Fruit fly (Drosophila melanogaster) whole organism, embryonic: ENCODE results near the gene CG42465.

ENCODE experiments used
- Asciz ChIP-seq: fragments of 200-800 bp; sonication (Bioruptor generic); optimal IDR thresholded peaks from 2 replicates; lab custom pipeline; 2017; ENCODE audit warnings: missing biosample characterization, mild to moderate bottlenecking, missing genetic modification characterization, missing genetic modification reagents
- Atf6 ChIP-seq: fragments of 200-800 bp; sonication (Bioruptor generic); IDR thresholded peaks from 2 replicates; pipeline ENCODE4 v1.3.6; 2022; ENCODE audit warnings: missing biosample characterization, missing genetic modification characterization
- CG10209 ChIP-seq: fragments of 200-800 bp; sonication (Bioruptor generic); optimal IDR thresholded peaks from 3 replicates; lab custom pipeline; 2017; ENCODE audit warnings: missing biosample characterization, mild to moderate bottlenecking, missing genetic modification characterization, missing genetic modification reagents
- CG10366 ChIP-seq: fragments of 200-800 bp; sonication (Bioruptor generic); IDR thresholded peaks from 2 replicates; pipeline ENCODE4 v1.3.6; 2022; ENCODE audit warnings: missing biosample characterization, missing genetic modification characterization
- CG11456 ChIP-seq: fragments of 200-800 bp; sonication (Bioruptor generic); IDR thresholded peaks from 3 replicates; pipeline ENCODE4 v1.3.6; 2022; ENCODE audit warnings: missing biosample characterization, missing genetic modification characterization
- CG12071 ChIP-seq: fragments of 200-800 bp; sonication (Bioruptor generic); optimal IDR thresholded peaks from 3 replicates; lab custom pipeline; 2018; ENCODE audit warnings: missing biosample characterization, mild to moderate bottlenecking, missing genetic modification characterization
- CG15514 ChIP-seq: fragments of 200-800 bp; sonication (Bioruptor generic); optimal IDR thresholded peaks from 3 replicates; lab custom pipeline; 2017; ENCODE audit warnings: missing biosample characterization, missing genetic modification characterization, mild to moderate bottlenecking, moderate library complexity, missing genetic modification reagents
- CG2120 ChIP-seq: fragments of 200-800 bp; sonication (Bioruptor generic); optimal IDR thresholded peaks from 3 replicates; lab custom pipeline; 2016; ENCODE audit warnings: missing biosample characterization, missing genetic modification characterization
- CG2202 ChIP-seq: fragments of 200-800 bp; sonication (Bioruptor generic); optimal IDR thresholded peaks from 2 replicates; lab custom pipeline; 2018; ENCODE audit warnings: missing biosample characterization, mild to moderate bottlenecking, missing genetic modification characterization
- CG3847 ChIP-seq: fragments of 200-800 bp; sonication (Bioruptor generic); IDR thresholded peaks from 2 replicates; pipeline ENCODE4 v1.3.6; 2022; ENCODE audit warnings: missing biosample characterization, missing genetic modification characterization
- CG6854 ChIP-seq: fragments of 200-800 bp; sonication (Bioruptor generic); optimal IDR thresholded peaks from 3 replicates; lab custom pipeline; 2017; ENCODE audit warnings: missing biosample characterization, mild to moderate bottlenecking, missing genetic modification characterization
- CG7839 ChIP-seq: fragments of 200-800 bp; sonication (Bioruptor generic); optimal IDR thresholded peaks from 3 replicates; lab custom pipeline; 2018; ENCODE audit warnings: missing biosample characterization, mild to moderate bottlenecking, missing genetic modification characterization, moderate library complexity
- CG8478 ChIP-seq: fragments of >200 bp; optimal IDR thresholded peaks from 2 replicates; lab custom pipeline; 2018
- CrebB ChIP-seq: fragments of 200-800 bp; sonication (Bioruptor generic); optimal IDR thresholded peaks from 3 replicates; lab custom pipeline; 2018; ENCODE audit warnings: missing biosample characterization, mild to moderate bottlenecking, missing genetic modification characterization
- Dbx ChIP-seq: fragments of 200-800 bp; sonication (Bioruptor generic); IDR thresholded peaks from 3 replicates; pipeline ENCODE4 v1.3.6; 2022; ENCODE audit warnings: missing biosample characterization, missing genetic modification characterization
- Eip74EF ChIP-seq, 2 experiments: fragments of 200-800 bp in 1 of 2; fragments of >200 bp in 1 of 2; sonication (Bioruptor generic) in 1 of 2; optimal IDR thresholded peaks; 2 replicates each; lab custom pipeline; 2017 to 2019; ENCODE audit warnings: missing biosample characterization in 2 of 2, missing genetic modification characterization in 2 of 2, mild to moderate bottlenecking in 1 of 2, moderate library complexity in 1 of 2
- Ets65A ChIP-seq: fragments of 200-800 bp; sonication (Bioruptor generic); peaks from one replicate; lab custom pipeline; 2016; ENCODE audit warnings: missing biosample characterization, missing genetic modification characterization
- Ets97D ChIP-seq: fragments of 200-800 bp; sonication (Bioruptor generic); optimal IDR thresholded peaks from 3 replicates; lab custom pipeline; 2016; ENCODE audit warnings: missing biosample characterization, missing genetic modification characterization
- H15 ChIP-seq: fragments of 200-800 bp; sonication (Bioruptor generic); IDR thresholded peaks from 3 replicates; pipeline ENCODE4 v1.3.6; 2022; ENCODE audit warnings: missing biosample characterization, missing genetic modification characterization
- Hmr ChIP-seq: fragments of 200-800 bp; sonication (Bioruptor generic); optimal IDR thresholded peaks from 3 replicates; lab custom pipeline; 2017; ENCODE audit warnings: mild to moderate bottlenecking, missing biosample characterization, missing genetic modification reagents, missing genetic modification characterization
- Hr51 ChIP-seq, 2 experiments: fragments of 200-800 bp; sonication (Bioruptor generic); optimal IDR thresholded peaks; 2 replicates in 1 of 2; 3 replicates in 1 of 2; lab custom pipeline; 2016 to 2018; ENCODE audit warnings: missing biosample characterization in 2 of 2, missing genetic modification characterization in 2 of 2, mild to moderate bottlenecking in 1 of 2, moderate library complexity in 1 of 2
- Med ChIP-seq: fragments of 200-800 bp; sonication (Bioruptor generic); peaks from one replicate; lab custom pipeline; 2016; ENCODE audit warnings: missing biosample characterization, missing genetic modification characterization, mild to moderate bottlenecking, inconsistent platforms, moderate library complexity
- Meics ChIP-seq: fragments of 200-800 bp; sonication (Bioruptor generic); optimal IDR thresholded peaks from 2 replicates; lab custom pipeline; 2017; ENCODE audit warnings: missing biosample characterization, mild to moderate bottlenecking, missing genetic modification characterization
- NfI ChIP-seq: fragments of 200-800 bp; sonication (Bioruptor generic); optimal IDR thresholded peaks from 3 replicates; lab custom pipeline; 2018; ENCODE audit warnings: missing biosample characterization, mild to moderate bottlenecking, missing genetic modification characterization, moderate library complexity
- Optix ChIP-seq: fragments of 200-800 bp; sonication (Bioruptor generic); IDR thresholded peaks from 3 replicates; pipeline ENCODE4 v1.3.6; 2022; ENCODE audit warnings: missing biosample characterization, missing genetic modification characterization
- PHDP ChIP-seq: fragments of 200-800 bp; sonication (Bioruptor generic); optimal IDR thresholded peaks from 3 replicates; lab custom pipeline; 2018; ENCODE audit warnings: missing biosample characterization, mild to moderate bottlenecking, missing genetic modification characterization, moderate library complexity
- Sry-δ ChIP-seq: fragments of 200-800 bp; sonication (Bioruptor generic); optimal IDR thresholded peaks from 2 replicates; lab custom pipeline; 2016; ENCODE audit warnings: missing biosample characterization, missing genetic modification characterization
- Trl ChIP-seq, 3 experiments: fragments of >200 bp in 2 of 3; fragments of 200-800 bp in 1 of 3; sonication (Bioruptor generic) in 1 of 3; optimal IDR thresholded peaks; 2 replicates in 1 of 3; 3 replicates in 2 of 3; lab custom pipeline; 2016 to 2017; ENCODE audit warnings: missing biosample characterization in 1 of 3, missing genetic modification characterization in 1 of 3
- Xbp1 ChIP-seq: fragments of 200-800 bp; sonication (Bioruptor generic); optimal IDR thresholded peaks from 3 replicates; lab custom pipeline; 2016; ENCODE audit warnings: missing biosample characterization, mild to moderate bottlenecking, missing genetic modification characterization
- cas ChIP-seq: fragments of 200-800 bp; sonication (Bioruptor generic); IDR thresholded peaks from 2 replicates; pipeline ENCODE4 v1.3.6; 2022; ENCODE audit warnings: missing biosample characterization, missing genetic modification characterization
- chm ChIP-seq: fragments of 200-800 bp; sonication (Bioruptor generic); IDR thresholded peaks from 2 replicates; pipeline ENCODE4 v1.3.6; 2022; ENCODE audit warnings: missing biosample characterization, missing genetic modification characterization
- ci ChIP-seq: fragments of 200-800 bp; sonication (Bioruptor generic); IDR thresholded peaks from 3 replicates; pipeline ENCODE4 v1.3.6; 2022; ENCODE audit warnings: missing biosample characterization, missing genetic modification characterization
- crc ChIP-seq: fragments of 200-800 bp; sonication (Bioruptor generic); optimal IDR thresholded peaks from 2 replicates; lab custom pipeline; 2016; ENCODE audit warnings: missing biosample characterization, missing genetic modification characterization
- dmrt99B ChIP-seq: fragments of 200-800 bp; sonication (Bioruptor generic); optimal IDR thresholded peaks from 2 replicates; lab custom pipeline; 2018; ENCODE audit warnings: missing biosample characterization, mild to moderate bottlenecking, missing genetic modification characterization, moderate library complexity
- dpn ChIP-seq, 2 experiments: fragments of 200-800 bp; sonication (Bioruptor generic); optimal IDR thresholded peaks; 3 replicates each; lab custom pipeline; 2016; ENCODE audit warnings: missing biosample characterization in 2 of 2, missing genetic modification characterization in 2 of 2
- dysf ChIP-seq: fragments of 200-800 bp; sonication (Bioruptor generic); IDR thresholded peaks from 3 replicates; pipeline ENCODE4 v1.3.6; 2022; ENCODE audit warnings: missing biosample characterization, missing genetic modification characterization
- eyg ChIP-seq: fragments of 200-800 bp; sonication (Bioruptor generic); optimal IDR thresholded peaks from 3 replicates; lab custom pipeline; 2016; ENCODE audit warnings: missing biosample characterization, missing genetic modification characterization
- fru ChIP-seq: fragments of >200 bp; optimal IDR thresholded peaks from 2 replicates; lab custom pipeline; 2017
- gcm ChIP-seq: fragments of 200-800 bp; sonication (Bioruptor generic); optimal IDR thresholded peaks from 2 replicates; lab custom pipeline; 2019; ENCODE audit warnings: missing biosample characterization, mild to moderate bottlenecking, missing genetic modification characterization, moderate library complexity
- mam ChIP-seq: fragments of 200-800 bp; sonication (Bioruptor generic); optimal IDR thresholded peaks from 3 replicates; lab custom pipeline; 2016; ENCODE audit warnings: missing biosample characterization, missing genetic modification characterization
- nmo ChIP-seq: fragments of 200-800 bp; sonication (Bioruptor generic); optimal IDR thresholded peaks from 2 replicates; lab custom pipeline; 2018; ENCODE audit warnings: missing biosample characterization, mild to moderate bottlenecking, missing genetic modification characterization, moderate library complexity
- nom ChIP-seq: fragments of 200-800 bp; sonication (Bioruptor generic); optimal IDR thresholded peaks from 2 replicates; lab custom pipeline; 2017; ENCODE audit warnings: missing biosample characterization, missing genetic modification characterization, mild to moderate bottlenecking, moderate library complexity, missing genetic modification reagents
- odd ChIP-seq: fragments of 200-800 bp; sonication (Bioruptor generic); optimal IDR thresholded peaks from 2 replicates; lab custom pipeline; 2017; ENCODE audit warnings: missing biosample characterization, mild to moderate bottlenecking, missing genetic modification characterization
- scrt ChIP-seq: fragments of 200-800 bp; sonication (Bioruptor generic); optimal IDR thresholded peaks from 2 replicates; lab custom pipeline; 2018; ENCODE audit warnings: missing biosample characterization, mild to moderate bottlenecking, missing genetic modification characterization, moderate library complexity
- sens ChIP-seq: fragments of 200-800 bp; sonication (Bioruptor generic); peaks from one replicate; lab custom pipeline; 2016; ENCODE audit warnings: missing biosample characterization, missing genetic modification characterization
- stc ChIP-seq: fragments of 200-800 bp; sonication (Bioruptor generic); IDR thresholded peaks from 2 replicates; pipeline ENCODE4 v1.3.6; 2022; ENCODE audit warnings: missing biosample characterization, missing genetic modification characterization
- tll ChIP-seq, 2 experiments: fragments of 200-800 bp in 1 of 2; fragments of >200 bp in 1 of 2; sonication (Bioruptor generic) in 1 of 2; optimal IDR thresholded peaks; 2 replicates each; lab custom pipeline; 2017 to 2019; ENCODE audit warnings: missing biosample characterization in 2 of 2, missing genetic modification characterization in 2 of 2, mild to moderate bottlenecking in 1 of 2, moderate library complexity in 1 of 2
- trh ChIP-seq: fragments of 200-800 bp; sonication (Bioruptor generic); optimal IDR thresholded peaks from 2 replicates; lab custom pipeline; 2016; ENCODE audit warnings: missing biosample characterization, missing genetic modification characterization
- ttk ChIP-seq: fragments of 200-800 bp; sonication (Bioruptor generic); IDR thresholded peaks from 2 replicates; pipeline ENCODE4 v2.1.2; 2022; ENCODE audit warnings: missing biosample characterization, missing genetic modification characterization
- z ChIP-seq: fragments of 200-800 bp; sonication (Bioruptor generic); IDR thresholded peaks from 3 replicates; pipeline ENCODE4 v1.3.6; 2022; ENCODE audit warnings: missing biosample characterization, missing genetic modification characterization

The CG42465 gene

DNA sequence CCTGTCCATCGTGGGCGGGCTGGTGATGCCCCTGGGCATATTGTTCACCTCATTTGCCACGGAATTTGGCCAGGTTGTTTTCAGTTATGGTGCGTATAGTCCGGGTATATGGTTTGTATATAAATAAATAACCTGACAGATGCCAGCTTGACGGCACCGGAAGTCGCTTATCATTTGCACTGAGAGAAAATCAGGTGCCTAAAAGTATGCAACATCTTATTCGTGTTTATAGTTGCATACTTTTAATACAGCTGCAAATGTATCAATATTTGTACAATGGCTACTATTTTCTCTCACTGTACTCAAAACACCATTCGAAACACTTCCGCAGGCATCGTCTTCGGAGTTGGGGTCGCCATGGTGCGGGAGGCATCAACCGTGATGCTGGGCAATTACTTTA is 48.7 kb downstream of the CG42465 start (continued):
- TF ChIP-seq Trl (optimal IDR thresholded peaks at IDR 0.05; lab: Kevin White, UChicago) (no peak), Trl (GFP tag; optimal IDR thresholded peaks at IDR 0.05; lab: Kevin White, UChicago) (peak; percentile 24), tll (GFP tag; optimal IDR thresholded peaks at IDR 0.05; lab: Kevin White, UChicago) (no peak), Meics (GFP tag; lab: Kevin White, UChicago) (peak; percentile 31), nom (no peak), CG6854 (peak; percentile 2), chm (GFP tag; lab: Robert Waterston, UW) (0 out of 2 replicates have a peak, but pooled peaks have one; percentile 25), CG11456 (GFP tag; lab: Robert Waterston, UW) (peak; percentile 64; the same call in 2 of the 3 replicates), eyg (GFP tag; lab: Kevin White, UChicago) (peak; percentile 3), gcm (GFP tag; lab: Kevin White, UChicago) (no peak), H15 (GFP tag; lab: Robert Waterston, UW) (no peak), Optix (0 out of 3 replicates have a peak, but pooled peaks have one; percentile 52), nmo (GFP tag; lab: Kevin White, UChicago) (no peak), CG15514 (GFP tag; lab: Kevin White, UChicago) (peak; percentile 26), Eip74EF (GFP tag; optimal IDR thresholded peaks at IDR 0.05; lab: Kevin White, UChicago) (no peak), dpn (GFP tag; optimal IDR thresholded peaks at IDR 0.05; lab: Kevin White, UChicago) (peak in 1 of 2 experiments; percentile 40), CG10366 (no peak), CG2120 (peak; percentile 49), CG10209 (GFP tag; lab: Kevin White, UChicago) (peak; percentile 3), z (GFP tag; lab: Robert Waterston, UW) (no peak), PHDP (tag; lab: Kevin White, UChicago) (peak; percentile 40), mam (GFP tag; lab: Kevin White, UChicago) (no peak), ttk (GFP tag; lab: Robert Waterston, UW) (0 out of 2 replicates have a peak, but pooled peaks have one; percentile 18), NfI (peak; percentile 51), dysf (GFP tag; lab: Robert Waterston, UW) (0 out of 3 replicates have a peak, but pooled peaks have one; percentile 24), Hr51 (GFP tag; optimal IDR thresholded peaks at IDR 0.05; lab: Kevin White, UChicago) (peak; percentile 25 to 26), Dbx (GFP tag; lab: Robert Waterston, UW) (peak; percentile 35; the same call in 1 of the 3 replicates), Ets65A (GFP tag; lab: Kevin White, UChicago) (peak; percentile 72), Hmr (GFP tag; lab: Kevin White, UChicago) (peak; percentile 41), CG2202 (tag; lab: Kevin White, UChicago) (no peak), odd (GFP tag; lab: Kevin White, UChicago) (peak; percentile 7), Atf6 (no peak), trh (GFP tag; lab: Kevin White, UChicago) (peak; percentile 2), Sry-δ (GFP tag; lab: Kevin White, UChicago) (no peak), Xbp1 (GFP tag; lab: Kevin White, UChicago) (peak; percentile 21), Ets97D (GFP tag; lab: Kevin White, UChicago) (peak; percentile 85), CrebB (tag; lab: Kevin White, UChicago) (no peak), sens (GFP tag; lab: Kevin White, UChicago) (peak; percentile 77), scrt (GFP tag; lab: Kevin White, UChicago) (peak; percentile 17), cas (GFP tag; lab: Robert Waterston, UW) (no peak), fru (no peak), CG3847 (GFP tag; lab: Robert Waterston, UW) (0 out of 2 replicates have a peak, but pooled peaks have one; percentile 9), CG7839 (tag; lab: Kevin White, UChicago) (peak; percentile 34), ci (GFP tag; lab: Robert Waterston, UW) (peak; percentile 34; the same call in 1 of the 3 replicates), crc (GFP tag; lab: Kevin White, UChicago) (no peak), Asciz (peak; percentile 18), Med (GFP tag; lab: Kevin White, UChicago) (peak; percentile 94), CG8478 (lab: Kevin White, UChicago) (peak; percentile 33), dmrt99B (tag; lab: Kevin White, UChicago) (peak; percentile 15), stc (GFP tag; lab: Robert Waterston, UW) (no peak), CG12071 (GFP tag; lab: Kevin White, UChicago) (peak; percentile 46)
